Fruit fly (Drosophila melanogaster) whole organism: ENCODE data around the gene CG13063.

Experiments used
- CG8478 ChIP-seq: fragments of >200 bp; optimal IDR thresholded peaks from 2 replicates; lab custom pipeline; 2018; ENCODE audit warnings: inconsistent platforms
- EcR ChIP-seq, 2 experiments: fragments of >200 bp; optimal IDR thresholded peaks; 2 replicates each; lab custom pipeline; 2017; ENCODE audit warnings: missing biosample characterization in 2 of 2, missing genetic modification characterization in 2 of 2, missing genetic modification reagents in 2 of 2

DNA sequence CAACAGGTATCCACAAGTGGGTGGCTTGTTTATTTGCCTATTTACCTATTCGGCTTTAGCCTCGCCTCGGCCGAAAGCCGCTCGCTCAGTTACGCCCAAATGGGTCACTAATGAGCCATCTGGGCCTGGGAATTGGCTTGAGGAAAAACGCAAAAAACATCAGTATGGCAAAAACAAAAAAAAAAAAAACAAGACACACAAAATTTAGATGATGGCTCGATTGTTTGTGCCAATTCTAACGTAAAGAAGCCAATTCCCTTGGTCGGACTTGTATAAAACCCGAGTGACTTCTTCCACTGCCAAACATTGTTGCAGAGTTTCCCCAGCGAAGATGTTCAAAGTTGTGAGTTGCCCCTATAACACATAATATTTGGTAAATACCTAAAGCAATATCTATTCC is 5.2 kb upstream of the CG13063 start, which contains the start of gene CG4982:
- TF ChIP-seq CG8478 (no peak), EcR (GFP tag; optimal IDR thresholded peaks at IDR 0.05; lab: Kevin White, UChicago) (no peak)
